Worm (Caenorhabditis elegans): Measurements from ENCODE around the gene elo-4.

Gene elo-4

ce11 chrIII:9314476-9314875, 19.6 kb downstream of the elo-4 start, which contains the start of gene C40H1.8:
Gene C40H1.8 (plus strand): TSS chrIII:9314717.
- TF ChIP-seq ets-4 (GFP tag; optimal IDR thresholded peaks at IDR 0.05) (no peak), die-1 (tag; optimal IDR thresholded peaks at IDR 0.05) (no peak), Y95B8A.8 (GFP tag; IDR thresholded peaks at IDR 0.05) (no peak), ztf-18 (tag; optimal IDR thresholded peaks at IDR 0.05) (no peak)

ce11 chrIII:9309840-9310239, 24.2 kb downstream of the elo-4 start:
- TF ChIP-seq somi-1 (GFP tag; optimal IDR thresholded peaks at IDR 0.05), result no peak
- no peak for TF ChIP-seq C17E4.6 (GFP tag; IDR thresholded peaks at IDR 0.05)

ce11 chrIII:9306596-9306995, 27.5 kb downstream of the elo-4 start, which contains the start of gene srx-45:
Gene srx-45 (minus strand): TSS chrIII:9306696.
- TF ChIP-seq C06A6.2 (GFP tag; conservative IDR thresholded peaks at IDR 0.05) (no peak), ceh-58 (GFP tag; IDR thresholded peaks at IDR 0.05) (no peak), ama-1 (optimal IDR thresholded peaks at IDR 0.05) (no peak), ama-1 (GFP tag; optimal IDR thresholded peaks at IDR 0.05) (no peak), gei-17 (GFP tag; optimal IDR thresholded peaks at IDR 0.05) (no peak), ztf-25 (GFP tag; IDR thresholded peaks at IDR 0.05) (no peak), aptf-2 (GFP tag; conservative IDR thresholded peaks at IDR 0.05) (no peak)

- no peak for TF ChIP-seq cebp-2 (GFP tag; IDR thresholded peaks at IDR 0.05)
- TF ChIP-seq C06A6.2 (GFP tag; conservative IDR thresholded peaks at IDR 0.05), result no peak
- no peak for TF ChIP-seq nhr-90 (tag; optimal IDR thresholded peaks at IDR 0.05)
- TF ChIP-seq B0035.1 (tag; optimal IDR thresholded peaks at IDR 0.05), result no peak
- no peak for TF ChIP-seq F52B5.7 (tag; optimal IDR thresholded peaks at IDR 0.05)
- no peak for TF ChIP-seq dox-1 (GFP tag; IDR thresholded peaks at IDR 0.05)
These were observed 33.4 kb downstream of the elo-4 start for ce11 chrIII:9300670-9301069.

ce11 chrIII:9299919-9300318, 34.2 kb downstream of the elo-4 start, which contains the start of gene K01B6.3:
Gene K01B6.3 (plus strand): TSS chrIII:9300219.
- TF ChIP-seq unc-62 (GFP tag; optimal IDR thresholded peaks at IDR 0.05), result no peak
- no peak for TF ChIP-seq cebp-2 (GFP tag; IDR thresholded peaks at IDR 0.05)
- TF ChIP-seq K12H6.12 (tag; optimal IDR thresholded peaks at IDR 0.05), result no peak
- TF ChIP-seq madf-8 (GFP tag; conservative IDR thresholded peaks at IDR 0.05), result no peak
- no peak for TF ChIP-seq chd-7 (tag; optimal IDR thresholded peaks at IDR 0.05)
- TF ChIP-seq hlh-26 (GFP tag; conservative IDR thresholded peaks at IDR 0.05), result no peak
- no peak for TF ChIP-seq let-607 (tag; optimal IDR thresholded peaks at IDR 0.05)
- no peak for TF ChIP-seq ama-1 (optimal IDR thresholded peaks at IDR 0.05)
- TF ChIP-seq ama-1 (GFP tag; optimal IDR thresholded peaks at IDR 0.05), result no peak
- TF ChIP-seq nhr-90 (tag; optimal IDR thresholded peaks at IDR 0.05), result no peak
- no peak for TF ChIP-seq bed-1 (GFP tag; IDR thresholded peaks at IDR 0.05)
- no peak for TF ChIP-seq F55B11.4 (tag; optimal IDR thresholded peaks at IDR 0.05; ENCODE audit: borderline replicate concordance, insufficient read depth)
- TF ChIP-seq nfya-1 (tag; optimal IDR thresholded peaks at IDR 0.05; ENCODE audit: borderline replicate concordance, insufficient read depth), result no peak
- no peak for TF ChIP-seq rcor-1 (GFP tag; IDR thresholded peaks at IDR 0.05)
- TF ChIP-seq tbx-9 (tag; optimal IDR thresholded peaks at IDR 0.05; ENCODE audit: borderline replicate concordance), result no peak
- TF ChIP-seq snpc-3.4 (tag; optimal IDR thresholded peaks at IDR 0.05), result no peak
- TF ChIP-seq K11D2.4 (GFP tag; IDR thresholded peaks at IDR 0.05), result no peak
- no peak for TF ChIP-seq C06A6.2 (GFP tag; conservative IDR thresholded peaks at IDR 0.05)
- TF ChIP-seq egl-18 (GFP tag; IDR thresholded peaks at IDR 0.05), result no peak
- no peak for TF ChIP-seq F39B2.1 (GFP tag; IDR thresholded peaks at IDR 0.05)
- no peak for TF ChIP-seq B0019.2 (GFP tag; conservative IDR thresholded peaks at IDR 0.05)

Data from whole organism, young adult.